Fruit fly (Drosophila melanogaster): ENCODE results near the gene mthl15.

mthl15 gene

dm6 chr2L:10220501-10221386, 17.4 kb downstream of the mthl15 start, which contains the start of the genes Npc1a and Prosalpha6 (continued):
- TF ChIP-seq Fer1 (GFP tag; optimal IDR thresholded peaks at IDR 0.05) (peak; percentile 5), Sin3A (optimal IDR thresholded peaks at IDR 0.05) (peak; percentile 47), CG14860 (GFP tag; IDR thresholded peaks at IDR 0.05; ENCODE audit: partially characterized antibody) (peak; percentile 50; the same call in 1 of the 3 replicates), Med (GFP tag) (peak; percentile 79), knrl (GFP tag; IDR thresholded peaks at IDR 0.05; ENCODE audit: partially characterized antibody) (peak; percentile 74), grn (GFP tag; optimal IDR thresholded peaks at IDR 0.05) (peak; percentile 14), jigr1 (GFP tag; IDR thresholded peaks at IDR 0.05) (no peak), pfk (GFP tag; optimal IDR thresholded peaks at IDR 0.05) (peak; percentile 95), Bgb (GFP tag; IDR thresholded peaks at IDR 0.05; ENCODE audit: partially characterized antibody) (peak; percentile 62), nmo (GFP tag; optimal IDR thresholded peaks at IDR 0.05) (peak; percentile 72), CG7839 (tag; optimal IDR thresholded peaks at IDR 0.05) (no peak), row (GFP tag; IDR thresholded peaks at IDR 0.05) (peak; percentile 71), so (GFP tag; IDR thresholded peaks at IDR 0.05) (peak; percentile 39; the same call in 1 of the 3 replicates), CG1603 (tag; optimal IDR thresholded peaks at IDR 0.05) (peak; percentile 100), CG10267 (tag; optimal IDR thresholded peaks at IDR 0.05) (peak; percentile 20), CG11695 (GFP tag; IDR thresholded peaks at IDR 0.05) (no peak), CG4617 (GFP tag; optimal IDR thresholded peaks at IDR 0.05; ENCODE audit: borderline replicate concordance) (peak; percentile 11), oc (tag; optimal IDR thresholded peaks at IDR 0.05) (no peak), lola (GFP tag; optimal IDR thresholded peaks at IDR 0.05) (peak in 1 of 3 experiments; percentile 31), lilli (GFP tag; optimal IDR thresholded peaks at IDR 0.05) (peak; percentile 28), Sox102F (GFP tag; optimal IDR thresholded peaks at IDR 0.05) (no peak), Kr (GFP tag; optimal IDR thresholded peaks at IDR 0.05) (no peak), ab (GFP tag; optimal IDR thresholded peaks at IDR 0.05) (peak; percentile 20), CG9437 (GFP tag; optimal IDR thresholded peaks at IDR 0.05) (peak; percentile 72), CG11560 (tag; IDR thresholded peaks at IDR 0.05) (peak; percentile 91; the same call in 2 of the 3 replicates), CG2116 (GFP tag; optimal IDR thresholded peaks at IDR 0.05) (peak; percentile 78), CG17385 (GFP tag; optimal IDR thresholded peaks at IDR 0.05) (peak; percentile 20), sr (GFP tag; IDR thresholded peaks at IDR 0.05) (no peak), Dip3 (GFP tag; optimal IDR thresholded peaks at IDR 0.05) (no peak), mirr (GFP tag; optimal IDR thresholded peaks at IDR 0.05) (peak; percentile 26), Hr78 (GFP tag; optimal IDR thresholded peaks at IDR 0.05) (no peak), CG17802 (tag; optimal IDR thresholded peaks at IDR 0.05) (peak; percentile 25), CG13287 (GFP tag; IDR thresholded peaks at IDR 0.05; ENCODE audit: partially characterized antibody) (peak; percentile 62), Hr3 (GFP tag; optimal IDR thresholded peaks at IDR 0.05) (peak; percentile 17), hb (GFP tag; IDR thresholded peaks at IDR 0.05; ENCODE audit: partially characterized antibody) (peak; percentile 71; the same call in 1 of the 3 replicates), CG9797 (GFP tag; optimal IDR thresholded peaks at IDR 0.05) (peak; percentile 42), CG14710 (tag; optimal IDR thresholded peaks at IDR 0.05) (peak; percentile 70), ken (GFP tag; IDR thresholded peaks at IDR 0.05) (no peak), gcm2 (GFP tag; optimal IDR thresholded peaks at IDR 0.05) (peak; percentile 1), CG4424 (GFP tag; optimal IDR thresholded peaks at IDR 0.05) (peak; percentile 8), dmrt11E (tag; optimal IDR thresholded peaks at IDR 0.05) (peak; percentile 32), CG1024 (GFP tag; IDR thresholded peaks at IDR 0.05) (peak; percentile 70)

All from whole organism, embryonic.